Worm (Caenorhabditis elegans) whole organism, L1 larva: Measurements from ENCODE around the gene R03A10.5.

Source experiments
- F16B12.6 ChIP-seq: fragments of 150-350 bp; optimal IDR thresholded peaks from 2 replicates; lab custom pipeline; 2014; ENCODE audit warnings: missing biosample characterization, missing genetic modification characterization
- Y116A8C.19 ChIP-seq: sonication (generic microtip); optimal IDR thresholded peaks from 2 replicates; lab custom pipeline; 2016; ENCODE audit warnings: missing compliant biosample characterization, missing genetic modification characterization, borderline replicate concordance
- aly-2 ChIP-seq: fragments of 150-350 bp; optimal IDR thresholded peaks from 2 replicates; lab custom pipeline; 2014; ENCODE audit warnings: missing biosample characterization, missing genetic modification characterization
- ceh-8 ChIP-seq: fragments of 200-800 bp; sonication (Bioruptor generic); optimal IDR thresholded peaks from 2 replicates; lab custom pipeline; 2018; ENCODE audit warnings: mild to moderate bottlenecking, missing genetic modification characterization, moderate library complexity, missing compliant biosample characterization
- dpl-1 ChIP-seq, 3 experiments: fragments of 150-350 bp in 2 of 3; sonication (generic microtip) in 1 of 3; optimal IDR thresholded peaks; 2 replicates each; lab custom pipeline; 2014 to 2017; ENCODE audit warnings: missing biosample characterization in 3 of 3, missing genetic modification characterization in 3 of 3, missing genetic modification reagents in 3 of 3
- efl-1 ChIP-seq, 4 experiments: fragments of 150-350 bp; optimal IDR thresholded peaks in 3 of 4; peaks in 1 of 4; 1 replicate in 1 of 4; 2 replicates in 3 of 4; lab custom pipeline; 2014; ENCODE audit warnings: missing biosample characterization in 2 of 4, missing genetic modification characterization in 2 of 4, missing genetic modification reagents in 2 of 4
- egl-27 ChIP-seq, 2 experiments: fragments of 150-350 bp in 1 of 2; sonication (generic microtip); optimal IDR thresholded peaks; 3 replicates each; lab custom pipeline; 2017 to 2018; ENCODE audit warnings: missing biosample characterization in 2 of 2, missing genetic modification characterization in 2 of 2, missing genetic modification reagents in 2 of 2
- elt-2 ChIP-seq: sonication (generic microtip); optimal IDR thresholded peaks from 2 replicates; lab custom pipeline; 2016; ENCODE audit warnings: missing genetic modification characterization, mild to moderate bottlenecking, inconsistent platforms, missing compliant biosample characterization, missing genetic modification reagents
- elt-3 ChIP-seq, 6 experiments: fragments of 150-350 bp in 1 of 6; sonication (generic microtip); optimal IDR thresholded peaks; 2 replicates each; lab custom pipeline; 2017 to 2018; ENCODE audit warnings: missing biosample characterization in 6 of 6, missing genetic modification characterization in 6 of 6, inconsistent platforms in 1 of 6
- ets-5 ChIP-seq: fragments of 200-800 bp; sonication (Bioruptor generic); IDR thresholded peaks from 2 replicates; pipeline ENCODE4 v1.3.6; 2022; ENCODE audit warnings: missing genetic modification characterization, missing compliant biosample characterization
- fkh-10 ChIP-seq: sonication (generic microtip); optimal IDR thresholded peaks from 2 replicates; lab custom pipeline; 2017; ENCODE audit warnings: missing biosample characterization, missing genetic modification reagents, missing genetic modification characterization
- fkh-4 ChIP-seq: sonication (generic microtip); optimal IDR thresholded peaks from 2 replicates; lab custom pipeline; 2016; ENCODE audit warnings: missing compliant biosample characterization, missing genetic modification characterization, borderline replicate concordance
- fkh-8 ChIP-seq: sonication (generic microtip); optimal IDR thresholded peaks from 2 replicates; lab custom pipeline; 2016; ENCODE audit warnings: mild to moderate bottlenecking, missing genetic modification characterization, missing compliant biosample characterization
- grh-1 ChIP-seq: fragments of 200-800 bp; sonication (Bioruptor generic); IDR thresholded peaks from 2 replicates; pipeline ENCODE4 v1.3.6; 2022; ENCODE audit warnings: missing genetic modification reagents, missing genetic modification characterization, missing compliant biosample characterization
- hlh-17 ChIP-seq: fragments of 200-800 bp; sonication (Bioruptor generic); optimal IDR thresholded peaks from 2 replicates; lab custom pipeline; 2018; ENCODE audit warnings: missing genetic modification characterization, mild to moderate bottlenecking, missing compliant biosample characterization, moderate library complexity, borderline replicate concordance
- irx-1 ChIP-seq: sonication (generic microtip); optimal IDR thresholded peaks from 2 replicates; lab custom pipeline; 2016; ENCODE audit warnings: missing genetic modification characterization, missing compliant biosample characterization
- jun-1 ChIP-seq: fragments of 150-350 bp; optimal IDR thresholded peaks from 2 replicates; lab custom pipeline; 2014; ENCODE audit warnings: missing biosample characterization, missing genetic modification reagents, missing genetic modification characterization
- lin-13 ChIP-seq: fragments of 150-350 bp; optimal IDR thresholded peaks from 2 replicates; lab custom pipeline; 2014; ENCODE audit warnings: missing biosample characterization, missing genetic modification reagents, missing genetic modification characterization
- lin-14 ChIP-seq: fragments of 200-800 bp; sonication (Bioruptor generic); optimal IDR thresholded peaks from 2 replicates; lab custom pipeline; 2018; ENCODE audit warnings: mild to moderate bottlenecking, missing genetic modification characterization, moderate library complexity, missing compliant biosample characterization
- lin-35 ChIP-seq, 2 experiments: fragments of 150-350 bp; optimal IDR thresholded peaks; 2 replicates each; lab custom pipeline; 2014; ENCODE audit warnings: missing biosample characterization in 2 of 2, missing genetic modification characterization in 2 of 2, missing genetic modification reagents in 2 of 2
- lin-39 ChIP-seq: fragments of 150-350 bp; optimal IDR thresholded peaks from 2 replicates; lab custom pipeline; 2014; ENCODE audit warnings: missing biosample characterization, missing genetic modification reagents, missing genetic modification characterization
- lir-3 ChIP-seq: sonication (generic microtip); optimal IDR thresholded peaks from 2 replicates; lab custom pipeline; 2016; ENCODE audit warnings: mild to moderate bottlenecking, missing genetic modification characterization, moderate library complexity, missing compliant biosample characterization; ENCODE audit not compliant: poor library complexity
- lsy-2 ChIP-seq, 2 experiments: fragments of 150-350 bp; optimal IDR thresholded peaks; 2 replicates each; lab custom pipeline; 2014; ENCODE audit warnings: missing biosample characterization in 2 of 2, missing genetic modification characterization in 2 of 2
- mep-1 ChIP-seq: fragments of 150-350 bp; optimal IDR thresholded peaks from 2 replicates; lab custom pipeline; 2014; ENCODE audit warnings: missing biosample characterization, missing genetic modification characterization
- nhr-19 ChIP-seq: fragments of 200-800 bp; sonication (Bioruptor generic); conservative IDR thresholded peaks from 2 replicates; pipeline ENCODE4 v1.3.6; 2022; ENCODE audit warnings: missing genetic modification characterization, missing compliant biosample characterization
- nhr-20 ChIP-seq: sonication (generic microtip); optimal IDR thresholded peaks from 2 replicates; lab custom pipeline; 2016; ENCODE audit warnings: mild to moderate bottlenecking, missing genetic modification characterization, missing compliant biosample characterization
- nhr-47 ChIP-seq: sonication (generic microtip); optimal IDR thresholded peaks from 2 replicates; lab custom pipeline; 2016; ENCODE audit warnings: mild to moderate bottlenecking, missing genetic modification characterization, moderate library complexity, missing compliant biosample characterization
- nhr-71 ChIP-seq: sonication (generic microtip); optimal IDR thresholded peaks from 2 replicates; lab custom pipeline; 2016; ENCODE audit warnings: mild to moderate bottlenecking, missing genetic modification characterization, moderate library complexity, missing compliant biosample characterization
- nhr-76 ChIP-seq: sonication (generic microtip); optimal IDR thresholded peaks from 2 replicates; lab custom pipeline; 2017; ENCODE audit warnings: missing biosample characterization, missing genetic modification characterization
- nhr-85 ChIP-seq: sonication (generic microtip); peaks from one replicate; lab custom pipeline; 2016; ENCODE audit warnings: missing genetic modification characterization, inconsistent platforms, missing compliant biosample characterization
- pag-3 ChIP-seq: sonication (generic microtip); optimal IDR thresholded peaks from 2 replicates; lab custom pipeline; 2017; ENCODE audit warnings: missing genetic modification characterization, mild to moderate bottlenecking, missing compliant biosample characterization, antibody characterized with exemption, borderline replicate concordance; ENCODE audit not compliant: insufficient read depth
- pax-3 ChIP-seq: fragments of 200-800 bp; sonication (Bioruptor generic); optimal IDR thresholded peaks from 2 replicates; lab custom pipeline; 2018; ENCODE audit warnings: mild to moderate bottlenecking, missing genetic modification characterization, moderate library complexity, missing compliant biosample characterization
- skn-1 ChIP-seq: fragments of 150-350 bp; optimal IDR thresholded peaks from 2 replicates; lab custom pipeline; 2014; ENCODE audit warnings: missing biosample characterization, missing genetic modification characterization
- snu-23 ChIP-seq: sonication (generic microtip); optimal IDR thresholded peaks from 2 replicates; lab custom pipeline; 2016; ENCODE audit warnings: missing genetic modification characterization, missing compliant biosample characterization
- sox-4 ChIP-seq: sonication (generic microtip); optimal IDR thresholded peaks from 2 replicates; lab custom pipeline; 2016; ENCODE audit warnings: missing genetic modification characterization, missing compliant biosample characterization
- tbx-2 ChIP-seq: sonication (generic microtip); optimal IDR thresholded peaks from 2 replicates; lab custom pipeline; 2016; ENCODE audit warnings: missing genetic modification characterization, missing compliant biosample characterization
- unc-130 ChIP-seq: fragments of 150-350 bp; optimal IDR thresholded peaks from 2 replicates; lab custom pipeline; 2017; ENCODE audit warnings: missing biosample characterization, missing genetic modification characterization, inconsistent platforms
- vab-15 ChIP-seq: sonication (generic microtip); optimal IDR thresholded peaks from 2 replicates; lab custom pipeline; 2017; ENCODE audit warnings: missing genotype, mild to moderate bottlenecking, missing genetic modification characterization, missing compliant biosample characterization
- xbp-1 ChIP-seq: sonication (generic microtip); optimal IDR thresholded peaks from 2 replicates; lab custom pipeline; 2016; ENCODE audit warnings: missing genetic modification characterization, missing compliant biosample characterization

The R03A10.5 gene

DNA sequence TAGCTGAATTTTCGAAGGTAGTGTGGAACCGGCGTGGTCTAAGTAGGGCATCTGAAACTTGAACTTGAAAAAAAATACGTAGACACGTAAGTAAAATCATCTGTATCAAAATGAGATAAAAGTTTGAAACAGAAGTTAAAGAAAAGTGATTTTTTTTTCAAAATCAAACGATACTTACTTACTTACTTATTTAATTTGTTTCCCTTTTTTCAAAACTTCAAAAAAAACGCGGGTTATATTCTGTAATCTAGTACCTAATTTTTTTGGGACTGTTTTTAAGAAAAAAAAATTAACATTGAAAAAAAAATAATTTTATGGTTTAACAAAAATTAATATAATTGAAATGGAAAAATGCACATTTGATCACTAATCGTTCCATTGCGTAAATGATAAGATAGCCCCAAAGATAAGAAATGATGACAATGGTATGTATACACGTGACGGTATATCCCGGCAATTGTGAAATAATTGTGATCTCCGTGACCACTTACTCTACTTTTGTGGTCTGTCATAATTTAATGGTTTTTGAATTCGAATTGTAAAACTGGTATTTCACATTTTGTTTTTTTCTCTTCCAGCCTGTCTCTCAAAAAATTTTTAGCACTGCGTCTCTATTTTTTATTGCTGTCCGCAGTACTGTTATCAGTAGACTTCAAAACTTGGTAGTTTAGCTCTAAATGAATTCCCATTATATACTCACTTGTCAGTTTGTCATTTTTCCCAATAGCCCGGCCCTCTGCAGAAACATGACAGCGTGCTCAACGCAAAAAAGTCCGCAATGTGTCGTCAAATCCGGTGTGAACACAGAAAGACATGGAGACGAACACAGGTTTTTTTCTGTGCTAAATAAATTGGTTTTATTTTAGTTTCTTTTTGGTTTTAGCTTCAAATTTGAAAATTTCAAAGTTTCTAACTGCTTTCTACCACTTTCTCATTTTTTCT, 5.5 kb upstream of the R03A10.5 start, which contains the start of gene mocs-1:
Gene mocs-1 (minus strand): TSS at position 51 of the 942 bp plus-strand sequence.
- peak; percentile 87 for TF ChIP-seq skn-1 (tag; lab: Kevin White, UChicago)
- peak; percentile 44 for TF ChIP-seq lin-14 (GFP tag; lab: Kevin White, UChicago)
- peak; percentile 18 for TF ChIP-seq irx-1 (tag; lab: Kevin White, UChicago)
- TF ChIP-seq unc-130 (tag; lab: Kevin White, UChicago): no peak
- peak in 1 of 2 experiments; percentile 30 for TF ChIP-seq lsy-2 (tag; optimal IDR thresholded peaks at IDR 0.05; lab: Kevin White, UChicago)
- peak; percentile 50 for TF ChIP-seq grh-1 (GFP tag; lab: Robert Waterston, UW)
- TF ChIP-seq jun-1 (tag; lab: Kevin White, UChicago): no peak
- no peak for TF ChIP-seq lin-35 (GFP tag; optimal IDR thresholded peaks at IDR 0.05; lab: Kevin White, UChicago)
- no peak for TF ChIP-seq pax-3 (tag; lab: Kevin White, UChicago)
- no peak for TF ChIP-seq sox-4 (tag; lab: Kevin White, UChicago)
- no peak for TF ChIP-seq lir-3
- TF ChIP-seq ceh-8: no peak
- TF ChIP-seq mep-1: peak; percentile 5
- TF ChIP-seq pag-3: no peak
- TF ChIP-seq snu-23 (GFP tag; lab: Kevin White, UChicago): peak; percentile 48
- no peak for TF ChIP-seq lin-39 (tag; lab: Kevin White, UChicago)
- TF ChIP-seq elt-3 (tag; optimal IDR thresholded peaks at IDR 0.05; lab: Kevin White, UChicago): peak in 1 of 6 experiments; percentile 42
- TF ChIP-seq dpl-1 (GFP tag; optimal IDR thresholded peaks at IDR 0.05; lab: Kevin White, UChicago): peak in 1 of 3 experiments; percentile 35
- TF ChIP-seq nhr-47 (tag; lab: Kevin White, UChicago): peak; percentile 28
- peak; percentile 84 for TF ChIP-seq F16B12.6
- no peak for TF ChIP-seq efl-1 (optimal IDR thresholded peaks at IDR 0.05; lab: Kevin White, UChicago)
- peak in 1 of 2 experiments; percentile 30 for TF ChIP-seq efl-1 (GFP tag; optimal IDR thresholded peaks at IDR 0.05 in 1 of 2; lab: Kevin White, UChicago)
- TF ChIP-seq nhr-20: peak; percentile 28
- peak; percentile 62 for TF ChIP-seq nhr-85 (tag; lab: Kevin White, UChicago)
- TF ChIP-seq nhr-71 (tag; lab: Kevin White, UChicago): peak; percentile 30
- TF ChIP-seq elt-2 (tag; lab: Kevin White, UChicago): peak; percentile 66
- no peak for TF ChIP-seq fkh-4
- TF ChIP-seq, all 84 proteins: peak for 16

ce11 chrX:15441686-15442067, 4.8 kb upstream of the R03A10.5 start, which contains the start of gene nkat-3:
nkat-3 (plus strand) TSS chrX:15441731.
- TF ChIP-seq ceh-8 (no peak), lin-13 (GFP tag; lab: Kevin White, UChicago) (no peak), tbx-2 (tag; lab: Kevin White, UChicago) (no peak), fkh-4 (no peak), vab-15 (tag; lab: Kevin White, UChicago) (no peak), pax-3 (tag; lab: Kevin White, UChicago) (no peak)

- TF ChIP-seq lsy-2 (tag; optimal IDR thresholded peaks at IDR 0.05; lab: Kevin White, UChicago) (no peak), mep-1 (no peak), fkh-10 (GFP tag; lab: Kevin White, UChicago) (no peak), snu-23 (GFP tag; lab: Kevin White, UChicago) (no peak), nhr-19 (GFP tag; lab: Robert Waterston, UW) (no peak), xbp-1 (tag; lab: Kevin White, UChicago) (no peak), Y116A8C.19 (tag; lab: Kevin White, UChicago) (no peak), sox-4 (tag; lab: Kevin White, UChicago) (no peak), jun-1 (tag; lab: Kevin White, UChicago) (no peak), lin-35 (GFP tag; optimal IDR thresholded peaks at IDR 0.05; lab: Kevin White, UChicago) (no peak), hlh-17 (GFP tag; lab: Kevin White, UChicago) (no peak), ets-5 (GFP tag; lab: Robert Waterston, UW) (no peak), aly-2 (tag; lab: Kevin White, UChicago) (no peak), tbx-2 (tag; lab: Kevin White, UChicago) (no peak), fkh-8 (tag; lab: Kevin White, UChicago) (no peak), vab-15 (tag; lab: Kevin White, UChicago) (no peak), nhr-76 (no peak), egl-27 (tag; optimal IDR thresholded peaks at IDR 0.05; lab: Kevin White, UChicago) (no peak)
- TF ChIP-seq, all 84 proteins: peak for 0
Observed at ce11 chrX:15465050-15465449, 18.5 kb downstream of the R03A10.5 start.
